Worm (Caenorhabditis elegans) whole organism, L1 larva: ENCODE measurements around the gene nas-20.
"Not testable (repeated sequence)": the region's sequence is repeated elsewhere in the genome, so short reads cannot be mapped to it uniquely, and the experiment has no call there.

Experiments used
- alr-1 ChIP-seq: fragments of 200-800 bp; sonication (Bioruptor generic); optimal IDR thresholded peaks from 2 replicates; lab custom pipeline; 2018; ENCODE audit warnings: borderline replicate concordance, mild to moderate bottlenecking, missing genetic modification characterization, missing compliant biosample characterization
- nhr-90 ChIP-seq: sonication (generic microtip); optimal IDR thresholded peaks from 2 replicates; lab custom pipeline; 2016; ENCODE audit warnings: mild to moderate bottlenecking, missing genetic modification characterization, missing compliant biosample characterization; ENCODE audit not compliant: poor library complexity

DNA sequence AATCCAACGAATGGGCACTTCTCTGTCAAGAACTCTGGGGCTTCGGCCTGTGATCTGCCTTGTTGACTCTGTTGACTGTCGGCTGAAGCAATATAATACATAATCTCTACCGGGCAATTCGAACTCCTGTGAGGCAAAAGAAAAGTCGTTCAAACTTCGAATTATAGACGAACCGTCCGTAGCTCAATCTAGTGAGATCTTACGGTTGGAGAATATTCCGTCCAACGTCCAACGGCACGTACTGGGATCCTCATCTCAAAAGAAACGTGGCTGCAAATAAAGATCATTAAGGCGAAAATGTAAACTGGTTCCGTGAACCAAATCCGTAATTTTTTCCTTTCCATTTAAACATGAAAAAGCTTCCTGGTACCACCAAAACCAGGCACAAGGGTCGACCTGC lies 8.6 kb upstream of the nas-20 start, which contains the start of gene T11F9.14:
- TF ChIP-seq alr-1 (tag; lab: Kevin White, UChicago); nhr-90: not testable (repeated sequence)
